Worm (Caenorhabditis elegans) whole organism, late embryonic: ENCODE results near the gene str-12.
"Not testable (repeated sequence)": the region's sequence is repeated elsewhere in the genome, so short reads cannot be mapped to it uniquely, and the experiment has no call there.

Experiments used
- ama-1 ChIP-seq: fragments of 150-350 bp; optimal IDR thresholded peaks from 2 replicates; lab custom pipeline; 2014
- ceh-18 ChIP-seq: sonication (generic microtip); optimal IDR thresholded peaks from 2 replicates; lab custom pipeline; 2016; ENCODE audit warnings: missing genetic modification characterization, missing compliant biosample characterization
- ceh-48 ChIP-seq: sonication (generic microtip); optimal IDR thresholded peaks from 2 replicates; lab custom pipeline; 2016; ENCODE audit warnings: missing genetic modification characterization, inconsistent platforms, missing compliant biosample characterization
- dmd-4 ChIP-seq: sonication (generic microtip); optimal IDR thresholded peaks from 2 replicates; lab custom pipeline; 2016; ENCODE audit warnings: borderline replicate concordance, missing genetic modification characterization, missing compliant biosample characterization
- elt-2 ChIP-seq: sonication (generic microtip); optimal IDR thresholded peaks from 2 replicates; lab custom pipeline; 2016; ENCODE audit warnings: missing genetic modification reagents, missing genetic modification characterization, missing compliant biosample characterization
- lin-11 ChIP-seq: fragments of 200-800 bp; sonication (Bioruptor generic); optimal IDR thresholded peaks from 2 replicates; lab custom pipeline; 2018; ENCODE audit warnings: mild to moderate bottlenecking, missing genetic modification characterization, missing compliant biosample characterization
- pha-2 ChIP-seq: sonication (generic microtip); optimal IDR thresholded peaks from 2 replicates; lab custom pipeline; 2017; ENCODE audit warnings: mild to moderate bottlenecking, missing genetic modification characterization, missing compliant biosample characterization

DNA sequence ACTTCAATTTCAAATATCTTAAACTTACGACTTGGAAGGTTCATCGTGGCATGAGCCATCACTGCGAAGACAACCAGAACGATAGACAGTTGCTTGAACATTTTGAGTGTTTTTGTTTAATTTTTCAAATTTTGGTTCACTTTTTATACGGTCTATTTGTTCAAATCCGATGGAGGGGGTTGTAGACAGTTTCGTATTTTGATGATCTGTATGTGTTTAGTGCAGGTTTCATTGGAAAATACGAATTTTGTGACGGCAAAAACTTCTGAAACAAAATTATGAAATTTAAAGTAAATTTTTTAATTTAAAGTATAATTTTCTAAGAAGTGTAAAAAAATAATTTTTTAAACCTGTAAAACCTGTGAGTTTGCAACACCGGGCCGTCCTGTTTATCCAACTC lies 32.5 kb downstream of the str-12 start, which contains the start of gene C55A1.4:
- not testable (repeated sequence) for TF ChIP-seq elt-2; ama-1 (lab: Kevin White, UChicago); ceh-18 (tag; lab: Kevin White, UChicago); pha-2 (tag; lab: Kevin White, UChicago); dmd-4 (tag; lab: Kevin White, UChicago); lin-11 (tag; lab: Kevin White, UChicago); ceh-48
